Fruit fly (Drosophila melanogaster) whole organism, wandering third instar larva: ENCODE results near the gene Oscillin.

ENCODE experiments used
- Abd-B ChIP-seq: fragments of >200 bp; optimal IDR thresholded peaks from 2 replicates; lab custom pipeline; 2017; ENCODE audit warnings: missing biosample characterization, missing genetic modification characterization
- CG32264 ChIP-seq: fragments of 200-800 bp; sonication (Bioruptor generic); optimal IDR thresholded peaks from 2 replicates; lab custom pipeline; 2016; ENCODE audit warnings: missing biosample characterization, missing genetic modification characterization
- CG9705 ChIP-seq: fragments of 200-800 bp; sonication (Bioruptor generic); optimal IDR thresholded peaks from 2 replicates; lab custom pipeline; 2018; ENCODE audit warnings: missing biosample characterization, mild to moderate bottlenecking, missing genetic modification characterization
- CrebA ChIP-seq: fragments of 200-800 bp; sonication (Bioruptor generic); optimal IDR thresholded peaks from 2 replicates; lab custom pipeline; 2016; ENCODE audit warnings: missing biosample characterization, mild to moderate bottlenecking, missing genetic modification characterization, borderline replicate concordance
- Dfd ChIP-seq: fragments of >200 bp; optimal IDR thresholded peaks from 2 replicates; lab custom pipeline; 2017; ENCODE audit warnings: missing biosample characterization, missing genetic modification characterization
- Dif ChIP-seq: fragments of 200-275, 200-300 bp; sonication (Bioruptor generic); optimal IDR thresholded peaks from 2 replicates; lab custom pipeline; 2018; ENCODE audit warnings: missing biosample characterization, missing genetic modification characterization; ENCODE audit not compliant: partially characterized antibody
- GATAd ChIP-seq: sonication (Bioruptor generic); optimal IDR thresholded peaks from 2 replicates; lab custom pipeline; 2016; ENCODE audit warnings: missing biosample characterization, missing genetic modification characterization
- HLH106 ChIP-seq: fragments of 200-800 bp; optimal IDR thresholded peaks from 3 replicates; lab custom pipeline; 2019; ENCODE audit warnings: missing biosample characterization, mild to moderate bottlenecking, missing genetic modification characterization, moderate library complexity
- Hnf4 ChIP-seq: fragments of 200-800 bp; sonication (Bioruptor generic); optimal IDR thresholded peaks from 2 replicates; lab custom pipeline; 2016; ENCODE audit warnings: missing biosample characterization, mild to moderate bottlenecking, missing genetic modification characterization
- Hr78 ChIP-seq: fragments of >200 bp; optimal IDR thresholded peaks from 2 replicates; lab custom pipeline; 2017; ENCODE audit warnings: missing biosample characterization, missing genetic modification characterization
- Hr83 ChIP-seq: fragments of 200-300 bp; sonication (Bioruptor generic); optimal IDR thresholded peaks from 2 replicates; lab custom pipeline; 2016; ENCODE audit warnings: missing biosample characterization, mild to moderate bottlenecking, missing genetic modification characterization, moderate library complexity; ENCODE audit not compliant: poor library complexity, severe bottlenecking
- Jra ChIP-seq: sonication (Bioruptor generic); optimal IDR thresholded peaks from 2 replicates; lab custom pipeline; 2016; ENCODE audit warnings: missing biosample characterization, missing genetic modification characterization
- Mio ChIP-seq: sonication (Bioruptor generic); optimal IDR thresholded peaks from 2 replicates; lab custom pipeline; 2016; ENCODE audit warnings: missing biosample characterization, missing genetic modification characterization
- Myc ChIP-seq: fragments of >200 bp; optimal IDR thresholded peaks from 2 replicates; lab custom pipeline; 2017
- N ChIP-seq: fragments of >200 bp; optimal IDR thresholded peaks from 2 replicates; lab custom pipeline; 2018; ENCODE audit warnings: missing biosample characterization, missing external identifiers, missing genetic modification characterization
- OdsH ChIP-seq: fragments of 200-800 bp; sonication (Bioruptor generic); optimal IDR thresholded peaks from 2 replicates; lab custom pipeline; 2016; ENCODE audit warnings: missing biosample characterization, mild to moderate bottlenecking, missing genetic modification characterization
- Rel ChIP-seq, 2 experiments: fragments of 200-800 bp; sonication (Bioruptor generic) in 1 of 2; optimal IDR thresholded peaks; 2 replicates in 1 of 2; 3 replicates in 1 of 2; lab custom pipeline; 2016 to 2019; ENCODE audit warnings: mild to moderate bottlenecking in 2 of 2, missing biosample characterization in 2 of 2, missing genetic modification characterization in 2 of 2, moderate library complexity in 1 of 2
- Sp1 ChIP-seq: fragments of 200-800 bp; sonication (Bioruptor generic); optimal IDR thresholded peaks from 3 replicates; lab custom pipeline; 2019; ENCODE audit warnings: missing biosample characterization, mild to moderate bottlenecking, missing genetic modification characterization, moderate library complexity
- Vsx2 ChIP-seq: fragments of 200-300, 225-300 bp; sonication (Bioruptor generic); optimal IDR thresholded peaks from 2 replicates; lab custom pipeline; 2018; ENCODE audit warnings: missing biosample characterization, missing genetic modification characterization; ENCODE audit not compliant: partially characterized antibody
- br ChIP-seq: fragments of 200-800 bp; sonication (Bioruptor generic); optimal IDR thresholded peaks from 2 replicates; lab custom pipeline; 2016; ENCODE audit warnings: missing biosample characterization, missing genetic modification characterization
- brk ChIP-seq: fragments of 200-800 bp; sonication (Bioruptor generic); optimal IDR thresholded peaks from 2 replicates; lab custom pipeline; 2016; ENCODE audit warnings: missing biosample characterization, mild to moderate bottlenecking, missing genetic modification characterization
- dl ChIP-seq, 2 experiments: fragments of 175-275, 200-275 bp in 1 of 2; fragments of 200-275 bp in 1 of 2; sonication (Bioruptor generic); optimal IDR thresholded peaks; lab custom pipeline; 2018; ENCODE audit warnings: mild to moderate bottlenecking in 2 of 2, missing biosample characterization in 2 of 2, missing genetic modification characterization in 2 of 2, moderate library complexity in 2 of 2; ENCODE audit not compliant: partially characterized antibody in 2 of 2, insufficient read depth in 1 of 2
- dmrt93B ChIP-seq: fragments of 200-800 bp; sonication (Bioruptor generic); optimal IDR thresholded peaks from 2 replicates; lab custom pipeline; 2018; ENCODE audit warnings: missing biosample characterization, mild to moderate bottlenecking, missing genetic modification characterization
- dsf ChIP-seq: sonication (Bioruptor generic); optimal IDR thresholded peaks from 2 replicates; lab custom pipeline; 2016; ENCODE audit warnings: missing biosample characterization, missing genetic modification characterization, borderline replicate concordance
- ey ChIP-seq: fragments of 200-800 bp; sonication (Bioruptor generic); optimal IDR thresholded peaks from 2 replicates; lab custom pipeline; 2016; ENCODE audit warnings: missing biosample characterization, missing genetic modification characterization
- foxo ChIP-seq, 2 experiments: fragments of 200-800 bp; sonication (Bioruptor generic); optimal IDR thresholded peaks; 2 replicates in 1 of 2; 3 replicates in 1 of 2; lab custom pipeline; 2016 to 2017; ENCODE audit warnings: missing biosample characterization in 2 of 2, missing genetic modification characterization in 2 of 2
- fru ChIP-seq: fragments of 200-800 bp; sonication (Bioruptor generic); optimal IDR thresholded peaks from 3 replicates; lab custom pipeline; 2016; ENCODE audit warnings: missing biosample characterization, mild to moderate bottlenecking, missing genetic modification characterization
- h ChIP-seq: fragments of 200-800 bp; sonication (Bioruptor generic); optimal IDR thresholded peaks from 3 replicates; lab custom pipeline; 2016; ENCODE audit warnings: missing biosample characterization, mild to moderate bottlenecking, missing genetic modification characterization
- jim ChIP-seq: fragments of 175-275, 200-325 bp; sonication (Bioruptor generic); optimal IDR thresholded peaks from 2 replicates; lab custom pipeline; 2016; ENCODE audit warnings: missing biosample characterization, mild to moderate bottlenecking, missing genetic modification characterization
- lola ChIP-seq: fragments of >200 bp; optimal IDR thresholded peaks from 2 replicates; lab custom pipeline; 2017; ENCODE audit warnings: missing biosample characterization, missing genetic modification characterization
- pan ChIP-seq: fragments of >200 bp; optimal IDR thresholded peaks from 2 replicates; lab custom pipeline; 2017
- psq ChIP-seq: fragments of 200-800 bp; sonication (Bioruptor generic); optimal IDR thresholded peaks from 3 replicates; lab custom pipeline; 2017; ENCODE audit warnings: missing biosample characterization, mild to moderate bottlenecking, missing genetic modification characterization, moderate library complexity
- rgr ChIP-seq: fragments of 200-800 bp; sonication (Bioruptor generic); optimal IDR thresholded peaks from 3 replicates; lab custom pipeline; 2016; ENCODE audit warnings: missing biosample characterization, mild to moderate bottlenecking, missing genetic modification characterization
- sage ChIP-seq: fragments of 200-800 bp; sonication (Bioruptor generic); optimal IDR thresholded peaks from 2 replicates; lab custom pipeline; 2016; ENCODE audit warnings: missing biosample characterization, mild to moderate bottlenecking, missing genetic modification characterization
- sv ChIP-seq: fragments of 200-800 bp; sonication (Bioruptor generic); optimal IDR thresholded peaks from 3 replicates; lab custom pipeline; 2016; ENCODE audit warnings: missing biosample characterization, missing genetic modification characterization
- tai ChIP-seq: sonication (Bioruptor generic); optimal IDR thresholded peaks from 2 replicates; lab custom pipeline; 2016; ENCODE audit warnings: missing biosample characterization, missing genetic modification characterization
- usp ChIP-seq: fragments of >200 bp; optimal IDR thresholded peaks from 2 replicates; lab custom pipeline; 2017; ENCODE audit warnings: missing biosample characterization, missing genetic modification characterization
- woc ChIP-seq: sonication (Bioruptor generic); optimal IDR thresholded peaks from 2 replicates; lab custom pipeline; 2016; ENCODE audit warnings: missing biosample characterization, mild to moderate bottlenecking, missing genetic modification characterization

Oscillin gene

DNA sequence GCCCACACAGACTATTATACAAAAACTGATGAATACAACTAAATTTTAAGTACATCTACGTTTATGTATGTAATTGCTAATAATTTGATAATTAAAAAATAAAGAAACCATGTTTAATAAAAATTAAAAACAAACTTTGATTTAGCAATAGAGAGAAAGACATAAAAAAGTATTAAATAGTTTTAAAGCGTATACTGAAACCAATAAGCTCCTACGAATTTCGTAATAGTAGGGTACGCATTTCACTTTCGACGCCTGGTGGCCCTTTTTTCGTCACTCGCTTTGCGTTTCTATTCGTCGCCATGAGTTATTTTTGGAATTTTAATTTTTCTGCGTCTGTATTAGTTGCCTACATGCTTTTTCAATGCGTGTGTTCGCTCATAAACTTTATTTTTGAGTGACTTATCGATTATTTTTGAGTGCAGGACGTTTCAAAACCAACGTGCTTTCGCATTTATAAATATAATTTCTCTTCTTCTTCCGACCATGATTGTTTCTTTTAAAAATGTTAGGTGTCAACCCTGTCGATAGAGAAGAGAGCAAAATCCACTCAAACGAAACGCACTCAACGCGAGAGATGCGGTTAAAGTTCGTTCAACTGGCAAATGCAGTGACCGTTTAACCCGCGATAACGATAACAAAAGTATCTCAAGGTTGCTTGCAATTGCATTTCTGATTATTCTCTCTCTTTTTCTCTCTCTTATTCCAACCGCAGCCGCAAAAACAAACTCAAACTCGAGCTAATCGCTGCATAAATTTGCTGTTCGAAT, at the start of gene Oscillin:
Gene Oscillin, plus strand, starts transcription at position 569 of the 770 bp plus-strand sequence.
- TF ChIP-seq woc (GFP tag; lab: Kevin White, UChicago) = peak; percentile 71
- no peak for TF ChIP-seq Sp1
- TF ChIP-seq pan (lab: Kevin White, UChicago) = no peak
- peak; percentile 61 for TF ChIP-seq brk (GFP tag; lab: Kevin White, UChicago)
- no peak for TF ChIP-seq jim (GFP tag; lab: Kevin White, UChicago)
- TF ChIP-seq Dfd (GFP tag; lab: Kevin White, UChicago) = no peak
- no peak for TF ChIP-seq N (GFP tag; lab: Kevin White, UChicago)
- TF ChIP-seq Vsx2 (GFP tag; lab: Kevin White, UChicago) = peak; percentile 56
- TF ChIP-seq foxo (GFP tag; optimal IDR thresholded peaks at IDR 0.05; lab: Kevin White, UChicago) = peak in 1 of 2 experiments; percentile 70
- TF ChIP-seq dsf (GFP tag; lab: Kevin White, UChicago) = no peak
- TF ChIP-seq Rel (GFP tag; optimal IDR thresholded peaks at IDR 0.05; lab: Kevin White, UChicago) = no peak
- TF ChIP-seq Rel (tag; optimal IDR thresholded peaks at IDR 0.05; lab: Kevin White, UChicago) = no peak
- peak; percentile 61 for TF ChIP-seq dmrt93B (GFP tag; lab: Kevin White, UChicago)
- TF ChIP-seq tai (GFP tag; lab: Kevin White, UChicago) = no peak
- TF ChIP-seq CG32264 (GFP tag; lab: Kevin White, UChicago) = no peak
- TF ChIP-seq fru = peak; percentile 48
- TF ChIP-seq GATAd = no peak
- TF ChIP-seq Hr78 (GFP tag; lab: Kevin White, UChicago) = no peak
- peak; percentile 90 for TF ChIP-seq psq (GFP tag; lab: Kevin White, UChicago)
- TF ChIP-seq CG9705 (GFP tag; lab: Kevin White, UChicago) = peak; percentile 3
- peak; percentile 20 for TF ChIP-seq OdsH
- peak; percentile 14 for TF ChIP-seq Hnf4
- no peak for TF ChIP-seq Mio (GFP tag; lab: Kevin White, UChicago)
- TF ChIP-seq br (GFP tag; lab: Kevin White, UChicago) = peak; percentile 26
- TF ChIP-seq ey (GFP tag; lab: Kevin White, UChicago) = peak; percentile 28
- TF ChIP-seq lola (GFP tag; lab: Kevin White, UChicago) = no peak
- TF ChIP-seq dl (GFP tag; optimal IDR thresholded peaks at IDR 0.05; lab: Kevin White, UChicago; ENCODE audit: insufficient read depth in 1 of 2, partially characterized antibody in 2 of 2) = peak in 1 of 2 experiments; percentile 18
- no peak for TF ChIP-seq Jra
- TF ChIP-seq HLH106 (tag; lab: Kevin White, UChicago) = peak; percentile 76
- TF ChIP-seq sage = peak; percentile 12
- no peak for TF ChIP-seq CrebA
- no peak for TF ChIP-seq Dif (GFP tag; lab: Kevin White, UChicago)
- no peak for TF ChIP-seq usp (GFP tag; lab: Kevin White, UChicago)
- no peak for TF ChIP-seq Abd-B (GFP tag; lab: Kevin White, UChicago)
- no peak for TF ChIP-seq Myc
- TF ChIP-seq h = peak; percentile 72
- peak; percentile 31 for TF ChIP-seq rgr (GFP tag; lab: Kevin White, UChicago)
- TF ChIP-seq Hr83 (GFP tag; lab: Kevin White, UChicago) = no peak
- TF ChIP-seq sv (GFP tag; lab: Kevin White, UChicago) = peak; percentile 78

dm6 chr2L:5499458-5499857, 47.4 kb upstream of the Oscillin start:
- no peak for TF ChIP-seq ey (GFP tag; lab: Kevin White, UChicago)
- no peak for TF ChIP-seq psq (GFP tag; lab: Kevin White, UChicago)
- no peak for TF ChIP-seq br (GFP tag; lab: Kevin White, UChicago)
- TF ChIP-seq sage = no peak
- TF ChIP-seq HLH106 (tag; lab: Kevin White, UChicago) = no peak
- TF ChIP-seq Dif (GFP tag; lab: Kevin White, UChicago) = no peak
- no peak for TF ChIP-seq GATAd
- no peak for TF ChIP-seq Sp1
- no peak for TF ChIP-seq pan (lab: Kevin White, UChicago)
- no peak for TF ChIP-seq Jra
- TF ChIP-seq dl (GFP tag; optimal IDR thresholded peaks at IDR 0.05; lab: Kevin White, UChicago; ENCODE audit: insufficient read depth in 1 of 2, partially characterized antibody in 2 of 2) = no peak
- no peak for TF ChIP-seq OdsH
- TF ChIP-seq tai (GFP tag; lab: Kevin White, UChicago) = no peak
- TF ChIP-seq Dfd (GFP tag; lab: Kevin White, UChicago) = no peak
- TF ChIP-seq dmrt93B (GFP tag; lab: Kevin White, UChicago) = no peak
- TF ChIP-seq CrebA = no peak
- no peak for TF ChIP-seq h
- TF ChIP-seq N (GFP tag; lab: Kevin White, UChicago) = no peak
- TF ChIP-seq fru = no peak
- no peak for TF ChIP-seq Abd-B (GFP tag; lab: Kevin White, UChicago)
